Worm (Caenorhabditis elegans) whole organism, mixed stage, embryonic: Measurements from ENCODE around the gene F58E6.8.

ENCODE experiments used
- M03D4.4 ChIP-seq: sonication (generic microtip); optimal IDR thresholded peaks from 2 replicates; lab custom pipeline; 2017; ENCODE audit warnings: mild to moderate bottlenecking, missing genetic modification characterization, missing compliant biosample characterization
- bed-3 ChIP-seq: fragments of 200-800 bp; sonication (Bioruptor generic); optimal IDR thresholded peaks from 3 replicates; lab custom pipeline; 2018; ENCODE audit warnings: mild to moderate bottlenecking, missing genetic modification characterization, moderate library complexity, missing compliant biosample characterization
- blmp-1 ChIP-seq: fragments of 150-350 bp; optimal IDR thresholded peaks from 2 replicates; lab custom pipeline; 2014; ENCODE audit warnings: missing biosample characterization, missing genetic modification characterization
- ceh-39 ChIP-seq: fragments of 150-350 bp; optimal IDR thresholded peaks from 2 replicates; lab custom pipeline; 2014; ENCODE audit warnings: missing biosample characterization, missing genetic modification characterization
- ces-1 ChIP-seq: fragments of 150-350 bp; optimal IDR thresholded peaks from 2 replicates; lab custom pipeline; 2014; ENCODE audit warnings: missing biosample characterization, missing genetic modification reagents, missing genetic modification characterization
- drap-1 ChIP-seq: fragments of 200-800 bp; sonication (Bioruptor generic); optimal IDR thresholded peaks from 3 replicates; lab custom pipeline; 2018; ENCODE audit warnings: mild to moderate bottlenecking, missing genetic modification characterization, missing compliant biosample characterization
- elt-1 ChIP-seq: sonication (generic microtip); optimal IDR thresholded peaks from 2 replicates; lab custom pipeline; 2017; ENCODE audit warnings: missing genetic modification characterization, mild to moderate bottlenecking, missing compliant biosample characterization, antibody characterized with exemption, moderate library complexity, borderline replicate concordance; ENCODE audit not compliant: insufficient read depth
- elt-3 ChIP-seq: fragments of 150-350 bp; optimal IDR thresholded peaks from 2 replicates; lab custom pipeline; 2014; ENCODE audit warnings: missing biosample characterization, missing genetic modification characterization
- hlh-1 ChIP-seq: fragments of 150-350 bp; optimal IDR thresholded peaks from 2 replicates; lab custom pipeline; 2014; ENCODE audit warnings: missing biosample characterization, missing genetic modification reagents, missing genetic modification characterization
- lin-13 ChIP-seq: fragments of 150-350 bp; optimal IDR thresholded peaks from 2 replicates; lab custom pipeline; 2014; ENCODE audit warnings: missing biosample characterization, missing genetic modification characterization
- lsy-2 ChIP-seq: fragments of 150-350 bp; optimal IDR thresholded peaks from 2 replicates; lab custom pipeline; 2014; ENCODE audit warnings: missing biosample characterization, missing genetic modification characterization
- mab-5 ChIP-seq: fragments of 150-350 bp; optimal IDR thresholded peaks from 2 replicates; lab custom pipeline; 2014; ENCODE audit warnings: missing biosample characterization, missing genetic modification characterization
- mep-1 ChIP-seq: fragments of 150-350 bp; optimal IDR thresholded peaks from 2 replicates; lab custom pipeline; 2017; ENCODE audit warnings: missing biosample characterization, missing genetic modification reagents, missing genetic modification characterization, inconsistent platforms
- nhr-12 ChIP-seq: fragments of 150-350 bp; optimal IDR thresholded peaks from 2 replicates; lab custom pipeline; 2014; ENCODE audit warnings: missing biosample characterization, missing genetic modification characterization
- nhr-2 ChIP-seq: fragments of 150-350 bp; optimal IDR thresholded peaks from 2 replicates; lab custom pipeline; 2014; ENCODE audit warnings: missing biosample characterization, missing genetic modification characterization
- nhr-237 ChIP-seq: fragments of 150-350 bp; optimal IDR thresholded peaks from 2 replicates; lab custom pipeline; 2014; ENCODE audit warnings: missing biosample characterization, missing genetic modification characterization
- nhr-28 ChIP-seq: fragments of 150-350 bp; optimal IDR thresholded peaks from 2 replicates; lab custom pipeline; 2014; ENCODE audit warnings: missing biosample characterization, missing genetic modification characterization
- nhr-76 ChIP-seq: sonication (generic microtip); optimal IDR thresholded peaks from 2 replicates; lab custom pipeline; 2017; ENCODE audit warnings: missing biosample characterization, missing genetic modification characterization
- pha-4 ChIP-seq: fragments of 150-350 bp; optimal IDR thresholded peaks from 2 replicates; lab custom pipeline; 2018; ENCODE audit warnings: missing biosample characterization, missing genetic modification reagents, missing genetic modification characterization
- sem-2 ChIP-seq: fragments of 200-800 bp; sonication (Bioruptor generic); optimal IDR thresholded peaks from 2 replicates; lab custom pipeline; 2018; ENCODE audit warnings: mild to moderate bottlenecking, missing genetic modification characterization, missing compliant biosample characterization
- snpc-4 ChIP-seq: fragments of 150-350 bp; optimal IDR thresholded peaks from 2 replicates; lab custom pipeline; 2014; ENCODE audit warnings: missing biosample characterization, missing genetic modification characterization
- sptf-1 ChIP-seq: sonication (generic microtip); optimal IDR thresholded peaks from 2 replicates; lab custom pipeline; 2017; ENCODE audit warnings: mild to moderate bottlenecking, missing genetic modification characterization, moderate library complexity, missing compliant biosample characterization
- tbx-8 ChIP-seq: fragments of 200-800 bp; sonication (Bioruptor generic); optimal IDR thresholded peaks from 2 replicates; lab custom pipeline; 2018; ENCODE audit warnings: mild to moderate bottlenecking, missing genetic modification characterization, moderate library complexity, missing compliant biosample characterization
- unc-62 ChIP-seq: fragments of 150-350 bp; optimal IDR thresholded peaks from 2 replicates; lab custom pipeline; 2014; ENCODE audit warnings: missing biosample characterization, missing genetic modification reagents, missing genetic modification characterization
- zip-8 ChIP-seq: fragments of 150-350 bp; optimal IDR thresholded peaks from 2 replicates; lab custom pipeline; 2014; ENCODE audit warnings: missing biosample characterization, missing genetic modification characterization

F58E6.8 gene

ce11 chrV:9775734-9776133 lies 20.1 kb upstream of the F58E6.8 start, which contains the start of gene F46B6.12:
TSS of gene F46B6.12 (minus strand) at chrV:9775834.
- TF ChIP-seq hlh-1 = no peak
- TF ChIP-seq, all 35 proteins: peak for 0

DNA sequence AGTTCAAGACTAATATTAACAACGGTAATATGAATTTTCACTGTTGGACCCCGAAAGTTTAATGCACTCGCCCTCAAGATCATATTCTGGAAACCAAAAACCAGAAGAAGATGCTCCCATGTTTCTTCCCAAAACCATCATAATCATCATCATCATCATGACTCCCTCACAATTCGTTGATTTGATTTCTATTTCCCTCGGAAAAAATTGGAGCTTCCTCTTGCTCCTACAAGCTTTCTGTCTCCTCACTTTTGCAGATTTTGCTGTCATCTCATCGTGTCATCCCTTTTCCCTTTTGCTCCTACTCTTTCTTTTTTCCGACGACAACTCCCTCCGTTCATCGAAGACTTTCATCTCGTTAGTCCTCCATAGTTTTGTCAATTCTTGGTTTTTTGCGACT lies 16.3 kb upstream of the F58E6.8 start, which contains the start of gene F46B6.2:
F46B6.2 (plus strand) TSS at position 316 of the 400 bp plus-strand sequence.
- TF ChIP-seq elt-3 (no peak), drap-1 (GFP tag; lab: Kevin White, UChicago) (no peak), ces-1 (GFP tag; lab: Kevin White, UChicago) (peak; percentile 99), nhr-2 (no peak)
- TF ChIP-seq, all 35 proteins: peak for 1

ce11 chrV:9771311-9771710 lies 15.7 kb upstream of the F58E6.8 start:
- TF ChIP-seq ces-1 (GFP tag; lab: Kevin White, UChicago) (peak; percentile 90), hlh-1 (no peak)
- TF ChIP-seq, all 35 proteins: peak for 1

- TF ChIP-seq ces-1 (GFP tag; lab: Kevin White, UChicago) (peak; percentile 100), nhr-28 (tag; lab: Kevin White, UChicago) (no peak)
Observed at ce11 chrV:9768828-9769778, 13.5 kb upstream of the F58E6.8 start, which contains the start of gene unc-42. TSS of gene unc-42 (minus strand) at chrV:9769391.

ce11 chrV:9767941-9768340 lies 12.3 kb upstream of the F58E6.8 start:
- TF ChIP-seq snpc-4 (tag; lab: Kevin White, UChicago) (no peak), zip-8 (peak; percentile 50), unc-62 (GFP tag; lab: Kevin White, UChicago) (no peak), ces-1 (GFP tag; lab: Kevin White, UChicago) (peak; percentile 100)

- TF ChIP-seq sptf-1 (tag; lab: Kevin White, UChicago) (no peak), nhr-28 (tag; lab: Kevin White, UChicago) (no peak), ceh-39 (tag; lab: Kevin White, UChicago) (no peak), blmp-1 (tag; lab: Kevin White, UChicago) (no peak), pha-4 (no peak), nhr-2 (no peak), ces-1 (GFP tag; lab: Kevin White, UChicago) (peak; percentile 100), nhr-76 (no peak), nhr-12 (no peak), tbx-8 (GFP tag; lab: Kevin White, UChicago) (no peak), lsy-2 (tag; lab: Kevin White, UChicago) (peak; percentile 46), mep-1 (no peak)
- TF ChIP-seq, all 35 proteins: peak for 2
Observed at ce11 chrV:9765622-9766021, 10.0 kb upstream of the F58E6.8 start.

DNA sequence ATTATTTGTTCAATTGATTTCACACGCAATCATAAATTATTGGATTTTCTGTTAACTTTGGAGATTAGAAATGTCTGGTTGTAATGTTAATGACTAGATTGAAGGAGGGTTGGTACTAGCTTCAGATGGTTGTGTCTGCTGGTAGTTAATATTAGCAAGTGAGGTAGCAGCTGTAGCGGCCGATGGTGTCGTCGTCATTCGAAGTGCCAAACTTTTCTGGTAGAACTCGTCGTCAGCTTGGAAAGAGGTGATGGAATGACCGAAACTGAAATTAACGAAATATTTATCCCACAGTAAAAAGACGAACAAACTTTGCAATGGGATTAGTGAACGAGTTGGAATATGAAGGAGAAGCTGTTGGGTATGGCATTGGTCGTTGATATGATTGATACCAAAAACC lies 8.9 kb upstream of the F58E6.8 start:
- TF ChIP-seq mab-5 (tag; lab: Kevin White, UChicago) = no peak
- no peak for TF ChIP-seq nhr-237 (tag; lab: Kevin White, UChicago)
- no peak for TF ChIP-seq ceh-39 (tag; lab: Kevin White, UChicago)
- TF ChIP-seq lin-13 (tag; lab: Kevin White, UChicago) = no peak
- no peak for TF ChIP-seq ces-1 (GFP tag; lab: Kevin White, UChicago)
- no peak for TF ChIP-seq drap-1 (GFP tag; lab: Kevin White, UChicago)
- no peak for TF ChIP-seq unc-62 (GFP tag; lab: Kevin White, UChicago)
- no peak for TF ChIP-seq lsy-2 (tag; lab: Kevin White, UChicago)
- TF ChIP-seq snpc-4 (tag; lab: Kevin White, UChicago) = no peak
- TF ChIP-seq elt-3 = no peak
- TF ChIP-seq sem-2 = no peak
- no peak for TF ChIP-seq nhr-76
- TF ChIP-seq elt-1 = no peak
- no peak for TF ChIP-seq blmp-1 (tag; lab: Kevin White, UChicago)
- TF ChIP-seq bed-3 (GFP tag; lab: Kevin White, UChicago) = no peak
- no peak for TF ChIP-seq M03D4.4
- no peak for TF ChIP-seq zip-8
- no peak for TF ChIP-seq tbx-8 (GFP tag; lab: Kevin White, UChicago)
- TF ChIP-seq pha-4 = no peak
- no peak for TF ChIP-seq nhr-12
- TF ChIP-seq, all 35 proteins: peak for 0
